Worm (Caenorhabditis elegans) whole organism, L2 larva: ENCODE measurements around the gene srx-98.

ENCODE experiments used
- F13H6.1 ChIP-seq: sonication (generic microtip); optimal IDR thresholded peaks from 2 replicates; lab custom pipeline; 2016; ENCODE audit warnings: missing genetic modification characterization, missing compliant biosample characterization
- alr-1 ChIP-seq: fragments of 150-350 bp; optimal IDR thresholded peaks from 2 replicates; lab custom pipeline; 2014; ENCODE audit warnings: missing biosample characterization, missing genetic modification characterization
- aly-2 ChIP-seq: fragments of 150-350 bp; optimal IDR thresholded peaks from 2 replicates; lab custom pipeline; 2014; ENCODE audit warnings: missing biosample characterization, missing genetic modification characterization
- ama-1 ChIP-seq: fragments of 150-350 bp; optimal IDR thresholded peaks from 2 replicates; lab custom pipeline; 2018; ENCODE audit warnings: inconsistent platforms
- blmp-1 ChIP-seq: sonication (generic microtip); optimal IDR thresholded peaks from 2 replicates; lab custom pipeline; 2017; ENCODE audit warnings: missing genetic modification characterization, mild to moderate bottlenecking, missing compliant biosample characterization, antibody characterized with exemption, moderate library complexity; ENCODE audit not compliant: insufficient read depth
- ceh-16 ChIP-seq: fragments of 150-350 bp; optimal IDR thresholded peaks from 2 replicates; lab custom pipeline; 2014; ENCODE audit warnings: missing biosample characterization, missing genetic modification characterization
- ceh-82 ChIP-seq: fragments of 150-350 bp; optimal IDR thresholded peaks from 2 replicates; lab custom pipeline; 2014; ENCODE audit warnings: missing biosample characterization, missing genetic modification characterization
- egl-27 ChIP-seq: sonication (generic microtip); optimal IDR thresholded peaks from 3 replicates; lab custom pipeline; 2017; ENCODE audit warnings: missing biosample characterization, missing genetic modification reagents, missing genetic modification characterization
- elt-3 ChIP-seq: sonication (generic microtip); optimal IDR thresholded peaks from 2 replicates; lab custom pipeline; 2017; ENCODE audit warnings: missing biosample characterization, missing genetic modification characterization
- gmeb-1 ChIP-seq: fragments of 150-350 bp; optimal IDR thresholded peaks from 2 replicates; lab custom pipeline; 2014; ENCODE audit warnings: missing biosample characterization, missing genetic modification characterization
- lin-39 ChIP-seq: fragments of 150-350 bp; optimal IDR thresholded peaks from 2 replicates; lab custom pipeline; 2014; ENCODE audit warnings: missing biosample characterization, missing genetic modification reagents, missing genetic modification characterization
- mab-5 ChIP-seq: fragments of 150-350 bp; optimal IDR thresholded peaks from 2 replicates; lab custom pipeline; 2014; ENCODE audit warnings: missing biosample characterization, missing genetic modification characterization
- mbf-1 ChIP-seq: sonication (generic microtip); optimal IDR thresholded peaks from 2 replicates; lab custom pipeline; 2017; ENCODE audit warnings: missing biosample characterization, missing genetic modification characterization
- mdl-1 ChIP-seq, 2 experiments: fragments of 150-350 bp in 1 of 2; sonication (generic microtip) in 1 of 2; optimal IDR thresholded peaks; 2 replicates each; lab custom pipeline; 2017; ENCODE audit warnings: missing biosample characterization in 2 of 2, missing genetic modification characterization in 2 of 2
- nhr-10 ChIP-seq: sonication (generic microtip); optimal IDR thresholded peaks from 2 replicates; lab custom pipeline; 2017; ENCODE audit warnings: missing biosample characterization, missing genetic modification characterization
- nhr-129 ChIP-seq: fragments of 150-350 bp; optimal IDR thresholded peaks from 2 replicates; lab custom pipeline; 2014; ENCODE audit warnings: missing biosample characterization, missing genetic modification characterization
- nhr-23 ChIP-seq: fragments of 150-350 bp; optimal IDR thresholded peaks from 2 replicates; lab custom pipeline; 2014; ENCODE audit warnings: missing biosample characterization, missing genetic modification reagents, missing genetic modification characterization
- nhr-237 ChIP-seq: fragments of 150-350 bp; optimal IDR thresholded peaks from 2 replicates; lab custom pipeline; 2014; ENCODE audit warnings: missing biosample characterization, missing genetic modification characterization
- nhr-25 ChIP-seq: fragments of 150-350 bp; sonication (generic microtip); optimal IDR thresholded peaks from 3 replicates; lab custom pipeline; 2014; ENCODE audit warnings: missing biosample characterization, missing genetic modification characterization
- nhr-77 ChIP-seq: fragments of 150-350 bp; optimal IDR thresholded peaks from 2 replicates; lab custom pipeline; 2014; ENCODE audit warnings: missing biosample characterization, missing genetic modification characterization
- peb-1 ChIP-seq: fragments of 150-350 bp; optimal IDR thresholded peaks from 2 replicates; lab custom pipeline; 2014; ENCODE audit warnings: missing biosample characterization, missing genetic modification characterization
- sem-4 ChIP-seq: fragments of 150-350 bp; optimal IDR thresholded peaks from 2 replicates; lab custom pipeline; 2014; ENCODE audit warnings: missing biosample characterization, missing genetic modification reagents, missing genetic modification characterization
- skn-1 ChIP-seq: sonication (generic microtip); optimal IDR thresholded peaks from 2 replicates; lab custom pipeline; 2017; ENCODE audit warnings: missing biosample characterization, missing genetic modification characterization
- sma-3 ChIP-seq: sonication (generic microtip); optimal IDR thresholded peaks from 2 replicates; lab custom pipeline; 2016; ENCODE audit warnings: missing genetic modification reagents, missing genetic modification characterization, missing compliant biosample characterization
- sma-9 ChIP-seq, 2 experiments: fragments of 150-350 bp in 1 of 2; sonication (generic microtip) in 1 of 2; optimal IDR thresholded peaks; 2 replicates each; lab custom pipeline; 2014 to 2016; ENCODE audit warnings: missing genetic modification characterization in 2 of 2, mild to moderate bottlenecking in 1 of 2, missing biosample characterization in 1 of 2, missing compliant biosample characterization in 1 of 2, missing genetic modification reagents in 1 of 2, moderate library complexity in 1 of 2
- unc-39 ChIP-seq: fragments of 150-350 bp; optimal IDR thresholded peaks from 2 replicates; lab custom pipeline; 2014; ENCODE audit warnings: missing biosample characterization, missing genetic modification characterization
- zag-1 ChIP-seq: fragments of 150-350 bp; optimal IDR thresholded peaks from 2 replicates; lab custom pipeline; 2014; ENCODE audit warnings: missing biosample characterization, missing genetic modification characterization

Gene srx-98

ce11 chrII:3622014-3622413 lies 48.8 kb downstream of the srx-98 start, which contains the start of gene M151.7:
Gene M151.7 (plus strand): TSS chrII:3622314.
- TF ChIP-seq F13H6.1 (tag; lab: Kevin White, UChicago) (no peak), egl-27 (tag; lab: Kevin White, UChicago) (no peak), lin-39 (tag; lab: Kevin White, UChicago) (no peak), nhr-77 (tag; lab: Kevin White, UChicago) (no peak), mab-5 (tag; lab: Kevin White, UChicago) (no peak), aly-2 (no peak), mbf-1 (tag; lab: Kevin White, UChicago) (no peak), sma-9 (GFP tag; optimal IDR thresholded peaks at IDR 0.05; lab: Kevin White, UChicago) (no peak), sma-9 (tag; optimal IDR thresholded peaks at IDR 0.05; lab: Kevin White, UChicago) (no peak), zag-1 (tag; lab: Kevin White, UChicago) (no peak), nhr-23 (tag; lab: Kevin White, UChicago) (no peak), nhr-10 (tag; lab: Kevin White, UChicago) (no peak), blmp-1 (tag; lab: Kevin White, UChicago) (no peak), elt-3 (tag; lab: Kevin White, UChicago) (no peak)

ce11 chrII:3620862-3621261 lies 50.0 kb downstream of the srx-98 start:
- TF ChIP-seq nhr-25 (tag; lab: Kevin White, UChicago) (no peak), zag-1 (tag; lab: Kevin White, UChicago) (no peak), sma-3 (GFP tag; lab: Kevin White, UChicago) (no peak), unc-39 (no peak), nhr-129 (no peak), nhr-237 (tag; lab: Kevin White, UChicago) (no peak), sma-9 (GFP tag; optimal IDR thresholded peaks at IDR 0.05; lab: Kevin White, UChicago) (no peak), sma-9 (tag; optimal IDR thresholded peaks at IDR 0.05; lab: Kevin White, UChicago) (no peak), skn-1 (tag; lab: Kevin White, UChicago) (no peak), sem-4 (tag; lab: Kevin White, UChicago) (no peak), F13H6.1 (tag; lab: Kevin White, UChicago) (no peak), gmeb-1 (no peak), mdl-1 (tag; optimal IDR thresholded peaks at IDR 0.05; lab: Kevin White, UChicago) (no peak), ama-1 (lab: Kevin White, UChicago) (no peak), peb-1 (tag; lab: Kevin White, UChicago) (no peak), alr-1 (no peak), lin-39 (tag; lab: Kevin White, UChicago) (no peak), ceh-16 (tag; lab: Kevin White, UChicago) (no peak), blmp-1 (tag; lab: Kevin White, UChicago) (no peak), ceh-82 (no peak)
